Worm (Caenorhabditis elegans) whole organism, young adult: ENCODE measurements around the gene pap-3.
A peak's percentile ranks its signal among the peaks of the same experiment; 100 is the strongest.

Source experiments
- B0019.2 ChIP-seq: fragments of 200-800 bp; sonication (Bioruptor generic); conservative IDR thresholded peaks from 2 replicates; pipeline ENCODE4 v1.3.6; 2022; ENCODE audit warnings: missing genetic modification reagents, missing genetic modification characterization, missing compliant biosample characterization
- F33H1.4 ChIP-seq: fragments of 200-800 bp; sonication (Bioruptor generic); IDR thresholded peaks from 2 replicates; pipeline ENCODE4 v1.3.6; 2022; ENCODE audit warnings: missing genetic modification reagents, missing genetic modification characterization, missing compliant biosample characterization
- F52B5.7 ChIP-seq: sonication (generic microtip); optimal IDR thresholded peaks from 2 replicates; lab custom pipeline; 2016; ENCODE audit warnings: mild to moderate bottlenecking, missing genetic modification characterization, missing compliant biosample characterization
- F57A8.1 ChIP-seq: fragments of 200-800 bp; sonication (Bioruptor generic); optimal IDR thresholded peaks from 2 replicates; lab custom pipeline; 2018; ENCODE audit warnings: mild to moderate bottlenecking, missing genetic modification characterization, moderate library complexity, missing compliant biosample characterization
- K12H6.12 ChIP-seq: fragments of 200-800 bp; sonication (Bioruptor generic); optimal IDR thresholded peaks from 2 replicates; lab custom pipeline; 2018; ENCODE audit warnings: mild to moderate bottlenecking, missing genetic modification characterization, missing compliant biosample characterization
- T07F8.4 ChIP-seq: sonication (generic microtip); optimal IDR thresholded peaks from 2 replicates; lab custom pipeline; 2016; ENCODE audit warnings: mild to moderate bottlenecking, missing genetic modification characterization, moderate library complexity, missing compliant biosample characterization
- Y67H2A.10 ChIP-seq: fragments of 200-800 bp; sonication (Bioruptor generic); conservative IDR thresholded peaks from 2 replicates; pipeline ENCODE4 v1.3.6; 2022; ENCODE audit warnings: missing genetic modification reagents, missing genetic modification characterization, missing compliant biosample characterization
- Y79H2A.3 ChIP-seq: fragments of 200-800 bp; sonication (Bioruptor generic); conservative IDR thresholded peaks from 2 replicates; pipeline ENCODE4 v1.3.6; 2022; ENCODE audit warnings: missing genetic modification reagents, missing genetic modification characterization, missing compliant biosample characterization
- Y95B8A.8 ChIP-seq: fragments of 200-800 bp; sonication (Bioruptor generic); IDR thresholded peaks from 2 replicates; pipeline ENCODE4 v1.3.6; 2022; ENCODE audit warnings: missing genetic modification reagents, missing genetic modification characterization, missing compliant biosample characterization
- ama-1 ChIP-seq, 3 experiments: fragments of 150-350 bp in 1 of 3; sonication (generic microtip) in 2 of 3; optimal IDR thresholded peaks; 2 replicates each; lab custom pipeline; 2014 to 2018; ENCODE audit warnings: missing biosample characterization in 2 of 3, missing genetic modification characterization in 2 of 3, missing genetic modification reagents in 2 of 3
- aptf-2 ChIP-seq: fragments of 200-800 bp; sonication (Bioruptor generic); conservative IDR thresholded peaks from 2 replicates; pipeline ENCODE4 v1.3.6; 2022; ENCODE audit warnings: missing genetic modification reagents, missing genetic modification characterization, missing compliant biosample characterization
- attf-3 ChIP-seq: fragments of 200-800 bp; sonication (Bioruptor generic); conservative IDR thresholded peaks from 2 replicates; pipeline ENCODE4 v1.3.6; 2022; ENCODE audit warnings: missing genetic modification reagents, missing genetic modification characterization, missing compliant biosample characterization
- attf-5 ChIP-seq: fragments of 200-800 bp; sonication (Bioruptor generic); optimal IDR thresholded peaks from 2 replicates; lab custom pipeline; 2018; ENCODE audit warnings: mild to moderate bottlenecking, missing genetic modification characterization, missing compliant biosample characterization
- bed-1 ChIP-seq: fragments of 200-800 bp; sonication (Bioruptor generic); IDR thresholded peaks from 2 replicates; pipeline ENCODE4 v1.3.6; 2022; ENCODE audit warnings: missing genetic modification reagents, missing genetic modification characterization, missing compliant biosample characterization
- cebp-2 ChIP-seq: fragments of 200-800 bp; sonication (Bioruptor generic); IDR thresholded peaks from 2 replicates; pipeline ENCODE4 v1.3.6; 2022; ENCODE audit warnings: missing genetic modification characterization, missing compliant biosample characterization
- ceh-100 ChIP-seq: fragments of 200-800 bp; sonication (Bioruptor generic); IDR thresholded peaks from 2 replicates; pipeline ENCODE4 v1.3.6; 2022; ENCODE audit warnings: missing genetic modification reagents, missing genetic modification characterization, missing compliant biosample characterization
- ceh-40 ChIP-seq: fragments of 200-800 bp; sonication (Bioruptor generic); IDR thresholded peaks from 2 replicates; pipeline ENCODE4 v1.3.6; 2022; ENCODE audit warnings: missing genetic modification characterization, missing compliant biosample characterization
- ceh-91 ChIP-seq: fragments of 200-800 bp; sonication (Bioruptor generic); IDR thresholded peaks from 2 replicates; pipeline ENCODE4 v1.3.6; 2022; ENCODE audit warnings: missing genetic modification reagents, missing genetic modification characterization, missing compliant biosample characterization
- dpff-1 ChIP-seq: sonication (generic microtip); optimal IDR thresholded peaks from 2 replicates; lab custom pipeline; 2017; ENCODE audit warnings: mild to moderate bottlenecking, missing genetic modification characterization, missing compliant biosample characterization
- dpl-1 ChIP-seq: fragments of 150-350 bp; optimal IDR thresholded peaks from 2 replicates; lab custom pipeline; 2014; ENCODE audit warnings: missing biosample characterization, missing genetic modification reagents, missing genetic modification characterization
- efl-1 ChIP-seq: fragments of 150-350 bp; optimal IDR thresholded peaks from 2 replicates; lab custom pipeline; 2014; ENCODE audit warnings: missing biosample characterization, missing genetic modification reagents, missing genetic modification characterization
- fkh-3 ChIP-seq: sonication (generic microtip); optimal IDR thresholded peaks from 2 replicates; lab custom pipeline; 2016; ENCODE audit warnings: mild to moderate bottlenecking, missing genetic modification characterization, missing compliant biosample characterization
- him-1 ChIP-seq: sonication (generic microtip); optimal IDR thresholded peaks from 2 replicates; lab custom pipeline; 2016; ENCODE audit warnings: missing genotype, missing genetic modification reagents, missing genetic modification characterization, missing compliant biosample characterization
- hlh-26 ChIP-seq: fragments of 200-800 bp; sonication (Bioruptor generic); conservative IDR thresholded peaks from 2 replicates; pipeline ENCODE4 v1.3.6; 2022; ENCODE audit warnings: missing genetic modification reagents, missing genetic modification characterization, missing compliant biosample characterization
- lag-1 ChIP-seq: fragments of 200-800 bp; sonication (Bioruptor generic); IDR thresholded peaks from 2 replicates; pipeline ENCODE4 v1.3.6; 2022; ENCODE audit warnings: missing genetic modification reagents, missing genetic modification characterization, missing compliant biosample characterization
- lir-1 ChIP-seq: fragments of 200-800 bp; sonication (Bioruptor generic); conservative IDR thresholded peaks from 2 replicates; pipeline ENCODE4 v1.3.6; 2022; ENCODE audit warnings: missing genetic modification reagents, missing genetic modification characterization, missing compliant biosample characterization
- madf-10 ChIP-seq: sonication (generic microtip); optimal IDR thresholded peaks from 2 replicates; lab custom pipeline; 2016; ENCODE audit warnings: mild to moderate bottlenecking, missing genetic modification characterization, missing compliant biosample characterization
- madf-3 ChIP-seq: fragments of 200-800 bp; sonication (Bioruptor generic); IDR thresholded peaks from 2 replicates; pipeline ENCODE4 v1.3.6; 2022; ENCODE audit warnings: missing genetic modification reagents, missing genetic modification characterization, missing compliant biosample characterization
- madf-6 ChIP-seq: fragments of 200-800 bp; sonication (Bioruptor generic); IDR thresholded peaks from 2 replicates; pipeline ENCODE4 v1.3.6; 2022; ENCODE audit warnings: missing genetic modification reagents, missing genetic modification characterization, missing compliant biosample characterization
- madf-8 ChIP-seq: fragments of 200-800 bp; sonication (Bioruptor generic); conservative IDR thresholded peaks from 2 replicates; pipeline ENCODE4 v1.3.6; 2022; ENCODE audit warnings: missing genetic modification reagents, missing genetic modification characterization, missing compliant biosample characterization
- mcd-1 ChIP-seq: fragments of 200-800 bp; sonication (Bioruptor generic); IDR thresholded peaks from 2 replicates; pipeline ENCODE4 v1.3.6; 2022; ENCODE audit warnings: missing genetic modification reagents, missing genetic modification characterization, missing compliant biosample characterization
- mxl-1 ChIP-seq: sonication (generic microtip); optimal IDR thresholded peaks from 2 replicates; lab custom pipeline; 2016; ENCODE audit warnings: missing genetic modification characterization, missing compliant biosample characterization
- nfyb-1 ChIP-seq: fragments of 200-800 bp; sonication (Bioruptor generic); IDR thresholded peaks from 2 replicates; pipeline ENCODE4 v1.3.6; 2022; ENCODE audit warnings: missing genetic modification reagents, missing genetic modification characterization, missing compliant biosample characterization
- nhr-90 ChIP-seq: sonication (generic microtip); optimal IDR thresholded peaks from 2 replicates; lab custom pipeline; 2016; ENCODE audit warnings: missing genotype, mild to moderate bottlenecking, missing genetic modification characterization, missing compliant biosample characterization
- rcor-1 ChIP-seq: fragments of 200-800 bp; sonication (Bioruptor generic); IDR thresholded peaks from 2 replicates; pipeline ENCODE4 v1.3.6; 2022; ENCODE audit warnings: missing genetic modification reagents, missing genetic modification characterization, missing compliant biosample characterization
- rec-8 ChIP-seq, 2 experiments: sonication (generic microtip); optimal IDR thresholded peaks; 2 replicates each; lab custom pipeline; 2016; ENCODE audit warnings: mild to moderate bottlenecking in 2 of 2, missing genetic modification characterization in 2 of 2, missing genetic modification reagents in 2 of 2, missing genotype in 2 of 2, missing biosample characterization in 1 of 2, missing compliant biosample characterization in 1 of 2, moderate library complexity in 1 of 2
- sdz-38 ChIP-seq: sonication (generic microtip); optimal IDR thresholded peaks from 2 replicates; lab custom pipeline; 2016; ENCODE audit warnings: missing genotype, missing genetic modification characterization, missing compliant biosample characterization
- snpc-3.4 ChIP-seq: sonication (generic microtip); optimal IDR thresholded peaks from 2 replicates; lab custom pipeline; 2017; ENCODE audit warnings: missing genetic modification characterization, mild to moderate bottlenecking, missing compliant biosample characterization, antibody characterized with exemption, moderate library complexity, missing genotype, missing genetic modification reagents
- somi-1 ChIP-seq: fragments of 200-800 bp; sonication (Bioruptor generic); optimal IDR thresholded peaks from 2 replicates; lab custom pipeline; 2018; ENCODE audit warnings: mild to moderate bottlenecking, missing genetic modification characterization, missing compliant biosample characterization
- xnd-1 ChIP-seq: sonication (generic microtip); optimal IDR thresholded peaks from 2 replicates; lab custom pipeline; 2016; ENCODE audit warnings: missing genotype, missing genetic modification reagents, missing genetic modification characterization, missing compliant biosample characterization
- ztf-18 ChIP-seq: sonication (generic microtip); optimal IDR thresholded peaks from 2 replicates; lab custom pipeline; 2016; ENCODE audit warnings: missing genotype, mild to moderate bottlenecking, missing genetic modification characterization, missing compliant biosample characterization
- ztf-25 ChIP-seq: fragments of 200-800 bp; sonication (Bioruptor generic); IDR thresholded peaks from 2 replicates; pipeline ENCODE4 v1.3.6; 2022; ENCODE audit warnings: missing genetic modification reagents, missing genetic modification characterization, missing compliant biosample characterization
- ztf-28 ChIP-seq: fragments of 200-800 bp; sonication (Bioruptor generic); IDR thresholded peaks from 2 replicates; pipeline ENCODE4 v1.3.6; 2022; ENCODE audit warnings: missing genetic modification reagents, missing genetic modification characterization, missing compliant biosample characterization

pap-3 gene

DNA sequence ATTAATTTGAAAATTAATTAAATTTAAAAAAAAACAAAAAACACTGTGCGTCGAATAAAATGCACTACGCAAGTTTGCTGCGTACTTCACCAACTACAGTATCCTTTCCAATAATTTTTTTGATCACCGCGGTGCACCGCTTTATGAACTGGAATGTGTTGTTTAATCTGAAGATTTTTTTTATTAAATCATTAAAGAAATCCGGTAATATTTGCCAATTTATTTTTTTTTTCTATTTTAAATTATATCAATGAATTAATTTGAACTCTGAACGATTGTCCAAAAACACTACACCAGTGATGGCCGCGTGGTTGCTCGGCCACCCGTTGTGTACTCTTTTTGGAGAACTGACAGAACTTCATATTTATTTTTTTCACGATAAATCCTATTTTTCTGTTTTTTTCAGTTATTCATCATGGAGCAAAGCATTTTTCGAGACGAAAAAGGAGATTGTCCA lies 44.3 kb upstream of the pap-3 start, which contains the start of gene K12D12.5 (continued):
- TF ChIP-seq madf-6 (GFP tag; lab: Robert Waterston, UW) = peak; percentile 80
- TF ChIP-seq madf-3 (GFP tag; lab: Robert Waterston, UW) = 0 out of 2 replicates have a peak, but pooled peaks have one; percentile 30
- no peak for TF ChIP-seq nhr-90 (tag; lab: Kevin White, UChicago)
- peak; percentile 66; the same call in 1 of the 2 replicates for TF ChIP-seq ztf-25 (GFP tag; lab: Robert Waterston, UW)
- 0 out of 2 replicates have a peak, but pooled peaks have one; percentile 56 for TF ChIP-seq ceh-91
- no peak for TF ChIP-seq attf-3 (GFP tag; lab: Robert Waterston, UW)
- peak; percentile 62 for TF ChIP-seq madf-8 (GFP tag; lab: Robert Waterston, UW)
- no peak for TF ChIP-seq Y79H2A.3 (GFP tag; lab: Robert Waterston, UW)
- TF ChIP-seq lir-1 (GFP tag; lab: Robert Waterston, UW) = no peak
- TF ChIP-seq F57A8.1 (GFP tag; lab: Kevin White, UChicago) = no peak
- peak; percentile 29 for TF ChIP-seq ztf-18 (tag; lab: Kevin White, UChicago)
- no peak for TF ChIP-seq mxl-1 (tag; lab: Kevin White, UChicago)
- peak in 1 of 2 experiments; percentile 41 for TF ChIP-seq rec-8 (tag; optimal IDR thresholded peaks at IDR 0.05; lab: Kevin White, UChicago)
- TF ChIP-seq attf-5 (GFP tag; lab: Kevin White, UChicago) = no peak
- no peak for TF ChIP-seq snpc-3.4
- no peak for TF ChIP-seq lag-1
- peak; percentile 72 for TF ChIP-seq him-1 (tag; lab: Kevin White, UChicago)
- 0 out of 2 replicates have a peak, but pooled peaks have one; percentile 27 for TF ChIP-seq mcd-1 (GFP tag; lab: Robert Waterston, UW)
- no peak for TF ChIP-seq fkh-3
- TF ChIP-seq F33H1.4 (GFP tag; lab: Robert Waterston, UW) = peak; percentile 64; the same call in 1 of the 2 replicates
- TF ChIP-seq sdz-38 (tag; lab: Kevin White, UChicago) = no peak
- TF ChIP-seq Y95B8A.8 = no peak
- TF ChIP-seq bed-1 (GFP tag; lab: Robert Waterston, UW) = no peak
- TF ChIP-seq K12H6.12 (tag; lab: Kevin White, UChicago) = no peak
- TF ChIP-seq ztf-28 (GFP tag; lab: Robert Waterston, UW) = 0 out of 2 replicates have a peak, but pooled peaks have one; percentile 65
- TF ChIP-seq dpff-1 (tag; lab: Kevin White, UChicago) = no peak
- TF ChIP-seq aptf-2 (GFP tag; lab: Robert Waterston, UW) = no peak
- no peak for TF ChIP-seq somi-1 (GFP tag; lab: Kevin White, UChicago)
- no peak for TF ChIP-seq hlh-26
- TF ChIP-seq F52B5.7 (tag; lab: Kevin White, UChicago) = no peak
- TF ChIP-seq rcor-1 (GFP tag; lab: Robert Waterston, UW) = 0 out of 2 replicates have a peak, but pooled peaks have one; percentile 24
- TF ChIP-seq dpl-1 (GFP tag; lab: Kevin White, UChicago) = no peak
- TF ChIP-seq madf-10 = no peak
- peak; percentile 35; the same call in 1 of the 2 replicates for TF ChIP-seq B0019.2 (GFP tag; lab: Robert Waterston, UW)
- peak; percentile 64 for TF ChIP-seq xnd-1 (tag; lab: Kevin White, UChicago)
- TF ChIP-seq nfyb-1 (GFP tag; lab: Robert Waterston, UW) = no peak
- TF ChIP-seq efl-1 (GFP tag; lab: Kevin White, UChicago) = peak; percentile 60
- no peak for TF ChIP-seq ceh-40 (GFP tag; lab: Robert Waterston, UW)
- TF ChIP-seq ama-1 (optimal IDR thresholded peaks at IDR 0.05; lab: Kevin White, UChicago) = no peak
- no peak for TF ChIP-seq ama-1 (GFP tag; optimal IDR thresholded peaks at IDR 0.05; lab: Kevin White, UChicago)
- 0 out of 2 replicates have a peak, but pooled peaks have one; percentile 17 for TF ChIP-seq cebp-2 (GFP tag; lab: Robert Waterston, UW)
- TF ChIP-seq Y67H2A.10 (GFP tag; lab: Robert Waterston, UW) = no peak
- no peak for TF ChIP-seq T07F8.4 (tag; lab: Kevin White, UChicago)
- TF ChIP-seq ceh-100 (GFP tag; lab: Robert Waterston, UW) = no peak; the same call in 1 of the 2 replicates
